Worm (Caenorhabditis elegans) whole organism, L3 larva: ENCODE data around the gene frpr-10.

Source experiments
- R02D3.7 ChIP-seq: fragments of 150-350 bp; optimal IDR thresholded peaks from 2 replicates; lab custom pipeline; 2014; ENCODE audit warnings: missing biosample characterization, missing genetic modification characterization
- ZK546.5 ChIP-seq: sonication (generic microtip); optimal IDR thresholded peaks from 2 replicates; lab custom pipeline; 2017; ENCODE audit warnings: missing biosample characterization, missing genetic modification characterization
- ceh-28 ChIP-seq: fragments of 150-350 bp; optimal IDR thresholded peaks from 2 replicates; lab custom pipeline; 2014; ENCODE audit warnings: missing biosample characterization, missing genetic modification reagents, missing genetic modification characterization
- ceh-82 ChIP-seq: fragments of 150-350 bp; optimal IDR thresholded peaks from 2 replicates; lab custom pipeline; 2014; ENCODE audit warnings: missing biosample characterization, missing genetic modification characterization
- egl-5 ChIP-seq: fragments of 150-350 bp; optimal IDR thresholded peaks from 2 replicates; lab custom pipeline; 2017; ENCODE audit warnings: missing biosample characterization, missing genetic modification reagents, missing genetic modification characterization, inconsistent platforms
- elt-1 ChIP-seq: fragments of 150-350 bp; optimal IDR thresholded peaks from 2 replicates; lab custom pipeline; 2014; ENCODE audit warnings: missing biosample characterization, missing genetic modification characterization
- elt-2 ChIP-seq: sonication (generic microtip); optimal IDR thresholded peaks from 2 replicates; lab custom pipeline; 2016; ENCODE audit warnings: missing genetic modification reagents, mild to moderate bottlenecking, missing genetic modification characterization, missing compliant biosample characterization
- elt-3 ChIP-seq, 3 experiments: fragments of 150-350 bp in 1 of 3; sonication (generic microtip) in 2 of 3; optimal IDR thresholded peaks; 2 replicates in 2 of 3; 4 replicates in 1 of 3; lab custom pipeline; 2014 to 2017; ENCODE audit warnings: missing biosample characterization in 3 of 3, missing genetic modification characterization in 3 of 3
- eor-1 ChIP-seq, 2 experiments: fragments of 150-350 bp; optimal IDR thresholded peaks; 2 replicates each; lab custom pipeline; 2014 to 2018; ENCODE audit warnings: missing biosample characterization in 2 of 2, missing genetic modification characterization in 2 of 2
- fkh-2 ChIP-seq: fragments of 150-350 bp; optimal IDR thresholded peaks from 2 replicates; lab custom pipeline; 2014; ENCODE audit warnings: missing biosample characterization, missing genetic modification reagents, missing genetic modification characterization
- fos-1 ChIP-seq: fragments of 150-350 bp; optimal IDR thresholded peaks from 2 replicates; lab custom pipeline; 2014; ENCODE audit warnings: missing biosample characterization, missing genetic modification characterization
- lin-15B ChIP-seq: fragments of 150-350 bp; optimal IDR thresholded peaks from 2 replicates; lab custom pipeline; 2014; ENCODE audit warnings: missing biosample characterization, missing genetic modification characterization
- lin-39 ChIP-seq: fragments of 150-350 bp; optimal IDR thresholded peaks from 2 replicates; lab custom pipeline; 2018; ENCODE audit warnings: missing biosample characterization, missing genetic modification reagents, missing genetic modification characterization
- lsy-12 ChIP-seq: sonication (generic microtip); optimal IDR thresholded peaks from 2 replicates; lab custom pipeline; 2016; ENCODE audit warnings: mild to moderate bottlenecking, missing genetic modification characterization, missing compliant biosample characterization
- mml-1 ChIP-seq: fragments of 150-350 bp; sonication (generic microtip); optimal IDR thresholded peaks from 3 replicates; lab custom pipeline; 2014; ENCODE audit warnings: missing biosample characterization, missing genetic modification characterization
- nfya-1 ChIP-seq: sonication (generic microtip); optimal IDR thresholded peaks from 2 replicates; lab custom pipeline; 2017; ENCODE audit warnings: missing genetic modification characterization, mild to moderate bottlenecking, missing compliant biosample characterization, antibody characterized with exemption, moderate library complexity; ENCODE audit not compliant: insufficient read depth
- nhr-23 ChIP-seq: fragments of 150-350 bp; optimal IDR thresholded peaks from 2 replicates; lab custom pipeline; 2014; ENCODE audit warnings: missing biosample characterization, missing genetic modification reagents, missing genetic modification characterization
- nhr-237 ChIP-seq: fragments of 150-350 bp; optimal IDR thresholded peaks from 2 replicates; lab custom pipeline; 2014; ENCODE audit warnings: missing biosample characterization, missing genetic modification characterization
- nhr-25 ChIP-seq: sonication (generic microtip); optimal IDR thresholded peaks from 2 replicates; lab custom pipeline; 2017; ENCODE audit warnings: missing biosample characterization, missing genetic modification characterization
- nhr-28 ChIP-seq: fragments of 150-350 bp; optimal IDR thresholded peaks from 2 replicates; lab custom pipeline; 2014; ENCODE audit warnings: missing biosample characterization, missing genetic modification characterization
- nhr-76 ChIP-seq: fragments of 150-350 bp; sonication (generic microtip); optimal IDR thresholded peaks from 5 replicates; lab custom pipeline; 2014; ENCODE audit warnings: missing biosample characterization, missing genetic modification characterization
- nhr-77 ChIP-seq: fragments of 150-350 bp; optimal IDR thresholded peaks from 2 replicates; lab custom pipeline; 2014; ENCODE audit warnings: missing biosample characterization, missing genetic modification characterization
- pha-4 ChIP-seq: fragments of 150-350 bp; optimal IDR thresholded peaks from 2 replicates; lab custom pipeline; 2014; ENCODE audit warnings: missing biosample characterization, missing genetic modification reagents, missing genetic modification characterization
- pqm-1 ChIP-seq: fragments of 150-350 bp; optimal IDR thresholded peaks from 2 replicates; lab custom pipeline; 2017; ENCODE audit warnings: missing biosample characterization, missing genetic modification characterization, inconsistent platforms
- sea-2 ChIP-seq: fragments of 150-350 bp; sonication (generic microtip); optimal IDR thresholded peaks from 4 replicates; lab custom pipeline; 2014; ENCODE audit warnings: missing biosample characterization, missing genetic modification reagents, missing genetic modification characterization
- skn-1 ChIP-seq: fragments of 150-350 bp; optimal IDR thresholded peaks from 2 replicates; lab custom pipeline; 2014; ENCODE audit warnings: missing biosample characterization, missing genetic modification characterization
- tbx-2 ChIP-seq: sonication (generic microtip); optimal IDR thresholded peaks from 2 replicates; lab custom pipeline; 2016; ENCODE audit warnings: mild to moderate bottlenecking, missing genetic modification characterization, missing compliant biosample characterization
- zag-1 ChIP-seq: fragments of 150-350 bp; optimal IDR thresholded peaks from 2 replicates; lab custom pipeline; 2014; ENCODE audit warnings: missing biosample characterization, missing genetic modification characterization
- ztf-11 ChIP-seq: fragments of 150-350 bp; optimal IDR thresholded peaks from 2 replicates; lab custom pipeline; 2014; ENCODE audit warnings: missing biosample characterization, missing genetic modification characterization

The frpr-10 gene

DNA sequence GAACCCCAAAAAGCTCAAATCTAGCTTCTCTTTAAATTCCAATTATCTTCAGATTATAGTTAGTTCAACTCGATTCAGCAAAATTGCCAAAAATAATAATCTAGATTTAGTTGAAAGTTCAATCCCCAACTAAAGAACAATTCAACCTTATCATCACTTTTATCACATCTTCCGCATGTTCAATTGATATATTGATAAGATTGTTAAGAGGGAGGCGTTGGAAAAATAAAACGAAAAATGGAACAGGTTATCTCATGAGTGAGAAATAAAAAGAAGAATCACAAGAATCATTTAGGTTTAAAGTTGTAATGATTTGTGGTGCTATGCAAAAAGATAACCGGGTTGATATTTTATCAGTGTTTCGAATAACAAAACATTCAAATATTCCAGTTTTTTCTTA is 28.1 kb downstream of the frpr-10 start:
- TF ChIP-seq nhr-23 (tag; lab: Kevin White, UChicago) (peak; percentile 64), nhr-25 (peak; percentile 23), tbx-2 (tag; lab: Kevin White, UChicago) (no peak), elt-2 (tag; lab: Kevin White, UChicago) (peak; percentile 40), nhr-237 (tag; lab: Kevin White, UChicago) (no peak), elt-3 (tag; optimal IDR thresholded peaks at IDR 0.05; lab: Kevin White, UChicago) (peak; percentile 79 to 98 (median 92)), nhr-77 (tag; lab: Kevin White, UChicago) (no peak)

DNA sequence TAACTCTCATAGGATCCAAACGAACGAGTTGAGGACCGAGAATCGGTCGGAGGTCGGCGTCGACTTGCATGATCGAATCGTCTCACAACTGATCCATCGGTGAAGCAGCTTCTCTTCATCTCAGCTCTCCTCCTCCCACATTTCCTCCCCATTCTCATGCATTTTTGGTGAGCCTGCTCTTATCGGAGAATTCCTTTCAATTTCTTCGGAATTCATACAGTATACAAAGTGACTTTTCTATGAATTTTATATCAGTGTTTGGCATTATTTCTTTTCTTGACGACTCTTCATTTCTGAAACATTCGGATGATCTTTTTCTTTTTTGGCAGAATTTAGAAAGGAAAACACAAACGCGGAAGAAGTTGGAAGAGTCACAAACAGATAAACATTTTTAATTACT is 29.5 kb downstream of the frpr-10 start, which contains the start of gene mec-17:
mec-17 (minus strand) TSS at position 101 of the 400 bp plus-strand sequence.
- no peak for TF ChIP-seq nhr-28 (tag; lab: Kevin White, UChicago)
- TF ChIP-seq fos-1 (tag; lab: Kevin White, UChicago): no peak
- no peak for TF ChIP-seq ceh-82 (tag; lab: Kevin White, UChicago)

DNA sequence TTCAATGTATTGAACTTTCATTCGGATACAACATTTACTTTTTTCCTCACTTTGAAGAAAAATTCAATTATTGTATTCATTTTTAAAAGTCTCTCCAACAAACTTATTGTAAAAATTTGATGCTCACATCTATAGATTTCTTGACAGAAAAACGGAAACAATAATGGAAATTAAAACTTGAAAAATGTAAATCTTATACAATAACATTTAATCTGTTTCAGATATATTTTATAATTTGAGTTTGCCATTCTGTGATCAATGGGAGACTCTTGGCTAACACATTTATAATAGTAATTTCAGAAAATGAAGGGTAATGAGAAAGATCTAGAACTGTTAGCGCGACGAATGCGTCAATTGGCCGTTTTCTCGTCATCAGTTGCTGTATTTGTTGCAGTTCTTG is 30.8 kb downstream of the frpr-10 start, which contains the start of gene col-115:
col-115 (plus strand) TSS at position 301 of the 400 bp plus-strand sequence.
- TF ChIP-seq sea-2 (GFP tag; lab: Kevin White, UChicago) (no peak), nhr-237 (tag; lab: Kevin White, UChicago) (no peak)
- TF ChIP-seq, all 47 proteins: peak for 0

DNA sequence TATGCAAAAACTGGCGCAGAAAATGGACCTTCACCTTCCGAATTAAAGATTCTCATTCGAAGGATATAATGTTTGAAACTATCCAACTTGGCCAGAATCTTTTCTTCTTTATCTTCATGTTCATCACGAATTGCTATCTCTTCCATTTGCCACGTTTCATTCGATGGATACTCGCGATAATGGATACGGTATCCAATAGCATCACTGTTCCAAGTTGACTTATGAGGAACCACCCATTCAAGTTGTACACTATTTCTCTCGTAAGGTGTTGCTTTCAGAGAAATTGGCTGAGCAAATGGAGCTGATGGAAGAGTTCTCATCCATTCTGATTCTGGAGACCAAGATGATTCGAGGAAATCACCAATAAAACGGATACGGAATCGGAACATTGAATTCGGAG is 37.1 kb downstream of the frpr-10 start:
- TF ChIP-seq zag-1 (tag; lab: Kevin White, UChicago) (no peak), fos-1 (tag; lab: Kevin White, UChicago) (no peak), egl-5 (no peak), nhr-28 (tag; lab: Kevin White, UChicago) (no peak), fkh-2 (tag; lab: Kevin White, UChicago) (no peak), pha-4 (tag; lab: Kevin White, UChicago) (no peak), ZK546.5 (tag; lab: Kevin White, UChicago) (no peak), pqm-1 (no peak), nhr-25 (no peak), tbx-2 (tag; lab: Kevin White, UChicago) (no peak), nhr-76 (no peak), elt-1 (tag; lab: Kevin White, UChicago) (no peak)
- TF ChIP-seq, all 47 proteins: peak for 0

DNA sequence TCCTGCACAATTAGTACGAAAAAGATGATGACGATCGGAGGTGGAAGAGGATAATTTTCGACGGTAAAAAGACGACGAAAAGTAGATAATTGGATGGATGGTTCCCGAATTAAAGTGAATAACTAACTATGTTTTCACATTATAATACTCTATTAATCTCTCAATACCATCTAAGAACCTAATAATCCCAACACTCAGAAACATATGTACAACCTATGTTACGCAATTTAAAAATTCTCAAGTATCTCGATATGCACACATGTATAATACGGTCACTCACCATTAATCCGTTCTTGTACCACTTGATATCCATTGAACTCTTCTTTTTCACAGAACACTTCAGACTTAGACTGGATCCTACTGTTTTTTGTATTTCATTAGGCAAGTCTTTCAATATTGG is 43.2 kb downstream of the frpr-10 start:
- no peak for TF ChIP-seq lin-15B
- no peak for TF ChIP-seq ZK546.5 (tag; lab: Kevin White, UChicago)
- TF ChIP-seq lin-39 (tag; lab: Kevin White, UChicago): no peak
- TF ChIP-seq lsy-12: no peak
- TF ChIP-seq ceh-28 (tag; lab: Kevin White, UChicago): no peak
- no peak for TF ChIP-seq eor-1 (tag; optimal IDR thresholded peaks at IDR 0.05; lab: Kevin White, UChicago)
- TF ChIP-seq fos-1 (tag; lab: Kevin White, UChicago): no peak
- no peak for TF ChIP-seq tbx-2 (tag; lab: Kevin White, UChicago)
- TF ChIP-seq nhr-25: no peak
- TF ChIP-seq ztf-11 (tag; lab: Kevin White, UChicago): no peak
- TF ChIP-seq nhr-23 (tag; lab: Kevin White, UChicago): no peak
- no peak for TF ChIP-seq fkh-2 (tag; lab: Kevin White, UChicago)

DNA sequence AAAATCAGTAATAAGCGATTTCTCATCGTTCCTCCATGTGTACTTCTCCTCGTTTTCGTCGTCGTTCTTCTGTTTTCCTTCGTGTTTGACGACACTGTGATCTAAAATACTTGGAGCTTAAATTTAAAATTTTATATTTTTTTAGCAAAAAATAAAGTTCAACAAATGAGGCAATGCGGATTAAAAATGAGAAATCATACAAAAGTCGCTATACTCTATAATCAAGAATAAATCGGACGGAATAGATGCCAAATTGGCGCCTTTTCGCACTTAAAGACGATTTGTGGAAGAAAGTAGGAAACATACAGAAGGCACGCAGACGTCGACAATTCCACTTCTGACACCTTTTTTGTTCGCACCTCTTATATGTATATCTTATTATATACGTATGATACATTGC is 46.4 kb downstream of the frpr-10 start, which contains the start of gene rig-4:
rig-4 (minus strand) TSS at position 101 of the 400 bp plus-strand sequence.
- no peak for TF ChIP-seq nfya-1 (tag; lab: Kevin White, UChicago)
- TF ChIP-seq tbx-2 (tag; lab: Kevin White, UChicago): no peak
- no peak for TF ChIP-seq mml-1 (tag; lab: Kevin White, UChicago)
- no peak for TF ChIP-seq ZK546.5 (tag; lab: Kevin White, UChicago)

DNA sequence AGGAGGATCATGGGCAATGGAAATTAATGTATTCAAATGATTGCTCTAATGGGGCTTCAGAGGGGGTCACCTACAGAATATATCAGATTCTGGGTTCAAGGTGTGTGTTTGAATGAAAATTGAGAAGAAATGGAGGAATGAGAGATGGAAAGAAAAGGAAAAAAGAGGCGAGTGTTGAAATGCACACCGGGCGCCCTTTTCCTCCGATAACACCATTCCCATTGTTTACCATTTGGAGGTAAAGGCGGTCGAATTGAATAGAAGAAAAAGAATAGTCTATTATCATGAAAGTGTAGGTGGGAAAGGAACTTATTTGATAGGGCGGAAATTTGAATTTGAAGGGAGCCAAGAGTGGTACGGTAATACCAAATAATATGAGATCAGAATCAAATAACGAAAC is 47.8 kb downstream of the frpr-10 start:
- TF ChIP-seq nhr-76 (no peak), skn-1 (no peak), pha-4 (tag; lab: Kevin White, UChicago) (peak; percentile 76), elt-2 (tag; lab: Kevin White, UChicago) (peak; percentile 72), nhr-28 (tag; lab: Kevin White, UChicago) (no peak), R02D3.7 (tag; lab: Kevin White, UChicago) (no peak)
- TF ChIP-seq, all 47 proteins: peak for 2
